Worm (Caenorhabditis elegans): Measurements from ENCODE around the gene npp-5.

DNA sequence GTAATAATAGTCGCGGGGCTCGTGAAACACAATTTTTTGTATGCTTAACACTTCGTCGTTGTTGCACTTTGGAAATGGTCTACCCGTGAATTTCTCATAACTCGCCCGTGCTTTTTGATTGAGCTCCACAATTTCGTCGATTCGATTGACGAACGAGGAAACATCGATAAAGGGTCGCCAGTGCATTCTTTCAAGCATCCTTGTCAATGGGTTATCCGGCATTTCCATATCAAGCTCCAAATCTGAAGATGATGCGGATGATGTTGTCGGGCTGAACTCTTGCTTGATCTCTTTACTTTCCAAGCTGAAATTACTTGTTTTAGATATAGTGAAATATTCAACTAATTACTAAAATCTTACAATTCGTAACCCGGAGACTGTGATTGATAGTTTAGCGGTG is 28.3 kb upstream of the npp-5 start:
- TF ChIP-seq ztf-4 (tag; optimal IDR thresholded peaks at IDR 0.05) (no peak), fos-1 (tag; optimal IDR thresholded peaks at IDR 0.05) (no peak), ZK546.5 (tag; optimal IDR thresholded peaks at IDR 0.05) (no peak), nhr-77 (tag; optimal IDR thresholded peaks at IDR 0.05) (no peak), lin-39 (tag; optimal IDR thresholded peaks at IDR 0.05) (no peak), lin-11 (tag; optimal IDR thresholded peaks at IDR 0.05) (no peak), blmp-1 (tag; optimal IDR thresholded peaks at IDR 0.05; ENCODE audit: insufficient read depth) (no peak), crh-2 (tag; optimal IDR thresholded peaks at IDR 0.05) (no peak), egl-27 (tag; optimal IDR thresholded peaks at IDR 0.05) (no peak), nhr-11 (tag; optimal IDR thresholded peaks at IDR 0.05) (no peak)
